Worm (Caenorhabditis elegans) whole organism, L1 larva: ENCODE data around the gene F41G3.6.

Experiments used
- C16A3.4 ChIP-seq: fragments of 150-350 bp; optimal IDR thresholded peaks from 2 replicates; lab custom pipeline; 2014; ENCODE audit warnings: missing biosample characterization, missing genetic modification characterization
- aha-1 ChIP-seq: fragments of 150-350 bp; optimal IDR thresholded peaks from 2 replicates; lab custom pipeline; 2014; ENCODE audit warnings: missing biosample characterization, missing genetic modification characterization
- ama-1 ChIP-seq: fragments of 150-350 bp; optimal IDR thresholded peaks from 2 replicates; lab custom pipeline; 2014
- ceh-8 ChIP-seq: fragments of 200-800 bp; sonication (Bioruptor generic); optimal IDR thresholded peaks from 2 replicates; lab custom pipeline; 2018; ENCODE audit warnings: mild to moderate bottlenecking, missing genetic modification characterization, moderate library complexity, missing compliant biosample characterization
- ceh-82 ChIP-seq, 3 experiments: fragments of 150-350 bp in 1 of 3; sonication (generic microtip) in 2 of 3; optimal IDR thresholded peaks; 2 replicates each; lab custom pipeline; 2014 to 2017; ENCODE audit warnings: missing biosample characterization in 3 of 3, missing genetic modification characterization in 3 of 3
- ceh-90 ChIP-seq: sonication (generic microtip); optimal IDR thresholded peaks from 2 replicates; lab custom pipeline; 2016; ENCODE audit warnings: missing genetic modification characterization, missing compliant biosample characterization
- ces-1 ChIP-seq: fragments of 150-350 bp; optimal IDR thresholded peaks from 2 replicates; lab custom pipeline; 2014; ENCODE audit warnings: missing biosample characterization, missing genetic modification reagents, missing genetic modification characterization
- efl-1 ChIP-seq, 4 experiments: fragments of 150-350 bp; optimal IDR thresholded peaks in 3 of 4; peaks in 1 of 4; 1 replicate in 1 of 4; 2 replicates in 3 of 4; lab custom pipeline; 2014; ENCODE audit warnings: missing biosample characterization in 2 of 4, missing genetic modification characterization in 2 of 4, missing genetic modification reagents in 2 of 4
- efl-3 ChIP-seq: fragments of 200-800 bp; sonication (Bioruptor generic); optimal IDR thresholded peaks from 2 replicates; lab custom pipeline; 2018; ENCODE audit warnings: mild to moderate bottlenecking, missing genetic modification characterization, missing compliant biosample characterization
- egl-13 ChIP-seq: sonication (generic microtip); optimal IDR thresholded peaks from 2 replicates; lab custom pipeline; 2016; ENCODE audit warnings: missing genotype, missing genetic modification reagents, missing genetic modification characterization, missing compliant biosample characterization
- ets-5 ChIP-seq: fragments of 200-800 bp; sonication (Bioruptor generic); IDR thresholded peaks from 2 replicates; pipeline ENCODE4 v1.3.6; 2022; ENCODE audit warnings: missing genetic modification characterization, missing compliant biosample characterization
- fkh-10 ChIP-seq: sonication (generic microtip); optimal IDR thresholded peaks from 2 replicates; lab custom pipeline; 2017; ENCODE audit warnings: missing biosample characterization, missing genetic modification reagents, missing genetic modification characterization
- fkh-4 ChIP-seq: sonication (generic microtip); optimal IDR thresholded peaks from 2 replicates; lab custom pipeline; 2016; ENCODE audit warnings: missing compliant biosample characterization, missing genetic modification characterization, borderline replicate concordance
- fkh-8 ChIP-seq: sonication (generic microtip); optimal IDR thresholded peaks from 2 replicates; lab custom pipeline; 2016; ENCODE audit warnings: mild to moderate bottlenecking, missing genetic modification characterization, missing compliant biosample characterization
- grh-1 ChIP-seq: fragments of 200-800 bp; sonication (Bioruptor generic); IDR thresholded peaks from 2 replicates; pipeline ENCODE4 v1.3.6; 2022; ENCODE audit warnings: missing genetic modification reagents, missing genetic modification characterization, missing compliant biosample characterization
- hlh-17 ChIP-seq: fragments of 200-800 bp; sonication (Bioruptor generic); optimal IDR thresholded peaks from 2 replicates; lab custom pipeline; 2018; ENCODE audit warnings: missing genetic modification characterization, mild to moderate bottlenecking, missing compliant biosample characterization, moderate library complexity, borderline replicate concordance
- hlh-4 ChIP-seq: sonication (generic microtip); optimal IDR thresholded peaks from 2 replicates; lab custom pipeline; 2016; ENCODE audit warnings: mild to moderate bottlenecking, missing genetic modification characterization, missing compliant biosample characterization
- isw-1 ChIP-seq: fragments of 200-800 bp; sonication (Bioruptor generic); IDR thresholded peaks from 2 replicates; pipeline ENCODE4 v1.3.6; 2022; ENCODE audit warnings: missing genetic modification characterization, missing compliant biosample characterization
- lin-14 ChIP-seq: fragments of 200-800 bp; sonication (Bioruptor generic); optimal IDR thresholded peaks from 2 replicates; lab custom pipeline; 2018; ENCODE audit warnings: mild to moderate bottlenecking, missing genetic modification characterization, moderate library complexity, missing compliant biosample characterization
- lir-3 ChIP-seq: sonication (generic microtip); optimal IDR thresholded peaks from 2 replicates; lab custom pipeline; 2016; ENCODE audit warnings: mild to moderate bottlenecking, missing genetic modification characterization, moderate library complexity, missing compliant biosample characterization; ENCODE audit not compliant: poor library complexity
- lsy-2 ChIP-seq, 2 experiments: fragments of 150-350 bp; optimal IDR thresholded peaks; 2 replicates each; lab custom pipeline; 2014; ENCODE audit warnings: missing biosample characterization in 2 of 2, missing genetic modification characterization in 2 of 2
- mab-9 ChIP-seq: fragments of 200-800 bp; sonication (Bioruptor generic); IDR thresholded peaks from 2 replicates; pipeline ENCODE4 v1.3.6; 2022; ENCODE audit warnings: missing genetic modification reagents, missing genetic modification characterization, missing compliant biosample characterization
- mef-2 ChIP-seq: fragments of 150-350 bp; optimal IDR thresholded peaks from 2 replicates; lab custom pipeline; 2014; ENCODE audit warnings: missing biosample characterization, missing genetic modification characterization
- mep-1 ChIP-seq: fragments of 150-350 bp; optimal IDR thresholded peaks from 2 replicates; lab custom pipeline; 2014; ENCODE audit warnings: missing biosample characterization, missing genetic modification characterization
- nhr-11 ChIP-seq: fragments of 150-350 bp; optimal IDR thresholded peaks from 2 replicates; lab custom pipeline; 2014; ENCODE audit warnings: missing biosample characterization, missing genetic modification characterization
- nhr-12 ChIP-seq: sonication (generic microtip); optimal IDR thresholded peaks from 2 replicates; lab custom pipeline; 2017; ENCODE audit warnings: missing biosample characterization, missing genetic modification characterization
- nhr-20 ChIP-seq: sonication (generic microtip); optimal IDR thresholded peaks from 2 replicates; lab custom pipeline; 2016; ENCODE audit warnings: mild to moderate bottlenecking, missing genetic modification characterization, missing compliant biosample characterization
- nhr-237 ChIP-seq: fragments of 150-350 bp; optimal IDR thresholded peaks from 2 replicates; lab custom pipeline; 2014; ENCODE audit warnings: missing biosample characterization, missing genetic modification characterization
- nhr-28 ChIP-seq: fragments of 150-350 bp; optimal IDR thresholded peaks from 2 replicates; lab custom pipeline; 2014; ENCODE audit warnings: missing biosample characterization, missing genetic modification characterization
- nhr-71 ChIP-seq: sonication (generic microtip); optimal IDR thresholded peaks from 2 replicates; lab custom pipeline; 2016; ENCODE audit warnings: mild to moderate bottlenecking, missing genetic modification characterization, moderate library complexity, missing compliant biosample characterization
- nhr-76 ChIP-seq: sonication (generic microtip); optimal IDR thresholded peaks from 2 replicates; lab custom pipeline; 2017; ENCODE audit warnings: missing biosample characterization, missing genetic modification characterization
- nhr-90 ChIP-seq: sonication (generic microtip); optimal IDR thresholded peaks from 2 replicates; lab custom pipeline; 2016; ENCODE audit warnings: mild to moderate bottlenecking, missing genetic modification characterization, missing compliant biosample characterization; ENCODE audit not compliant: poor library complexity
- pax-3 ChIP-seq: fragments of 200-800 bp; sonication (Bioruptor generic); optimal IDR thresholded peaks from 2 replicates; lab custom pipeline; 2018; ENCODE audit warnings: mild to moderate bottlenecking, missing genetic modification characterization, moderate library complexity, missing compliant biosample characterization
- sox-4 ChIP-seq: sonication (generic microtip); optimal IDR thresholded peaks from 2 replicates; lab custom pipeline; 2016; ENCODE audit warnings: missing genetic modification characterization, missing compliant biosample characterization
- swsn-7 ChIP-seq: sonication (generic microtip); optimal IDR thresholded peaks from 2 replicates; lab custom pipeline; 2016; ENCODE audit warnings: missing genetic modification characterization, missing compliant biosample characterization
- tbx-2 ChIP-seq: sonication (generic microtip); optimal IDR thresholded peaks from 2 replicates; lab custom pipeline; 2016; ENCODE audit warnings: missing genetic modification characterization, missing compliant biosample characterization
- tlp-1 ChIP-seq: fragments of 150-350 bp; optimal IDR thresholded peaks from 2 replicates; lab custom pipeline; 2014; ENCODE audit warnings: missing biosample characterization, missing genetic modification characterization
- unc-130 ChIP-seq: fragments of 150-350 bp; optimal IDR thresholded peaks from 2 replicates; lab custom pipeline; 2017; ENCODE audit warnings: missing biosample characterization, missing genetic modification characterization, inconsistent platforms
- unc-62 ChIP-seq: fragments of 150-350 bp; optimal IDR thresholded peaks from 2 replicates; lab custom pipeline; 2014; ENCODE audit warnings: missing biosample characterization, missing genetic modification reagents, missing genetic modification characterization
- xbp-1 ChIP-seq: sonication (generic microtip); optimal IDR thresholded peaks from 2 replicates; lab custom pipeline; 2016; ENCODE audit warnings: missing genetic modification characterization, missing compliant biosample characterization
- zip-4 ChIP-seq: fragments of 200-800 bp; sonication (Bioruptor generic); optimal IDR thresholded peaks from 2 replicates; lab custom pipeline; 2018; ENCODE audit warnings: mild to moderate bottlenecking, missing genetic modification characterization, moderate library complexity, missing compliant biosample characterization

Gene F41G3.6

DNA sequence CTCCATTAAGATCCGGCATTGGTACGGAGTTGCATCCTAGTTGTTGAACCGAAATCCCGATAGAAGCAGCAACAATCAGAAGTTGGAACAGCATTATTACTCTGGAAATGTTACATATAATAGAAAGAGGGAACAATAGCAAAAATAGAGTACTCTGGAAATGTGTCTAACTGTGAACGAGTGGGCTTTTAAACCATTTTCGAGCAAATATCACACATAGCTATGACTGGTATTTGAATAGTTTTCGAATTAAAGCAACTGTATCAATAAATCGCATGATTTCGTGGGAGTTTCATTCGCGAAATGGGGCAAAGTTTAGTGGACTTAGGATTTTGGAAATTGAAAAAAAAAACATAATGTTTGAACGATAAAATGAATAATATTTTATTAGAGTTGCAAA is 6.7 kb downstream of the F41G3.6 start, which contains the start of gene F41G3.10:
TSS of gene F41G3.10 (minus strand) at position 101 of the 400 bp plus-strand sequence.
- TF ChIP-seq xbp-1 (tag; lab: Kevin White, UChicago) (no peak), ceh-90 (tag; lab: Kevin White, UChicago) (no peak), lin-14 (GFP tag; lab: Kevin White, UChicago) (no peak), sox-4 (no peak), ces-1 (no peak)

DNA sequence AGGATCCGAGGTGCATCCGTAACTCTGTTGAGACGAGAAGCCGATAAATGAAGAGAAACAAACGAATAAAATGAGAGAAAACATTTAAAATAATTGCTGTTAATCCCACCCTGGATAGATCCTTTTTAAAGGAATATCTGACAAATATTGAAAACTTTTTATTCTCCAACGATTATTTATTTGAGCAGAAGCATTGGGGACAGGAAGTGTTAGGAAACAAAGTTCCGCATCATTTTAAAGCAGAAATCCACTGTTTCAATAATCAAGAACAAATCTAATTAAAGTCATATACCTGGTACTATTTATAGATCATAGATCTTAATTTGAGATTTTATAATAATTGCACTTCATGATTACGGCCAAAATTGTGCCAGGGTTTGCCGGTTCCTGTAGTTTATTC is 8.2 kb downstream of the F41G3.6 start, which contains the start of gene F41G3.20:
TSS of gene F41G3.20 (minus strand) at position 101 of the 400 bp plus-strand sequence.
- no peak for TF ChIP-seq swsn-7 (tag; lab: Kevin White, UChicago)
- no peak for TF ChIP-seq ets-5 (GFP tag; lab: Robert Waterston, UW)
- TF ChIP-seq nhr-11 (tag; lab: Kevin White, UChicago): no peak
- TF ChIP-seq isw-1 (GFP tag; lab: Robert Waterston, UW): no peak
- no peak for TF ChIP-seq C16A3.4 (tag; lab: Kevin White, UChicago)
- TF ChIP-seq hlh-4 (tag; lab: Kevin White, UChicago): no peak
- TF ChIP-seq lir-3: no peak
- no peak for TF ChIP-seq ceh-82 (tag; optimal IDR thresholded peaks at IDR 0.05; lab: Kevin White, UChicago)
- no peak for TF ChIP-seq fkh-4
- TF ChIP-seq nhr-20 (tag; lab: Kevin White, UChicago): no peak
- TF ChIP-seq efl-1 (optimal IDR thresholded peaks at IDR 0.05; lab: Kevin White, UChicago): no peak
- no peak for TF ChIP-seq efl-1 (GFP tag; optimal IDR thresholded peaks at IDR 0.05 in 1 of 2; lab: Kevin White, UChicago)
- no peak for TF ChIP-seq ama-1 (lab: Kevin White, UChicago)
- TF ChIP-seq nhr-76: no peak
- no peak for TF ChIP-seq xbp-1 (tag; lab: Kevin White, UChicago)
- no peak for TF ChIP-seq zip-4 (GFP tag; lab: Kevin White, UChicago)
- no peak for TF ChIP-seq aha-1 (tag; lab: Kevin White, UChicago)
- no peak for TF ChIP-seq pax-3 (tag; lab: Kevin White, UChicago)
- TF ChIP-seq tbx-2 (tag; lab: Kevin White, UChicago): no peak
- TF ChIP-seq nhr-28 (tag; lab: Kevin White, UChicago): no peak

DNA sequence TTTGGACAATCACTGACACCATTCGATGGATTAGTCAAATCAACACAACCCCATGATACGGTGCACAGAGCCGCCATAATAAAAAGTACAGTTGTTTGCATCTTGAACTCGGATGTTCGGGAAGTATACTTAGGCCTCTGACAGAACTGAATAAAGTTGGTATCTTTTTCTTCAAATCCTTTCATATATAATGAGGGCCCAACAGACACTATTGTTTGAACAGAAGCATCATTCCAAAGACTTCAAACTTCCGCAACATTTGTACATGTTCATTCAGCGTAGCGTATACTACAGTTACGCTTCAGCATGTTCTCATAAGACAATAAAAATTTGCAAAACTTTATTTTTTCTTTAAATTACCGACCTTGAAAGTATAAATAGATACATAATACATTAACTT is 9.3 kb downstream of the F41G3.6 start, which contains the start of gene F41G3.19:
TSS of gene F41G3.19 (minus strand) at position 101 of the 400 bp plus-strand sequence.
- TF ChIP-seq unc-130: no peak
- TF ChIP-seq hlh-17: no peak
- no peak for TF ChIP-seq nhr-11 (tag; lab: Kevin White, UChicago)
- TF ChIP-seq tlp-1 (tag; lab: Kevin White, UChicago): no peak
- TF ChIP-seq efl-1 (optimal IDR thresholded peaks at IDR 0.05; lab: Kevin White, UChicago): no peak
- TF ChIP-seq efl-1 (GFP tag; optimal IDR thresholded peaks at IDR 0.05 in 1 of 2; lab: Kevin White, UChicago): no peak
- no peak for TF ChIP-seq nhr-12 (tag; lab: Kevin White, UChicago)
- no peak for TF ChIP-seq nhr-90 (tag; lab: Kevin White, UChicago)
- TF ChIP-seq swsn-7 (tag; lab: Kevin White, UChicago): no peak
- TF ChIP-seq grh-1 (GFP tag; lab: Robert Waterston, UW): no peak
- no peak for TF ChIP-seq ceh-8 (GFP tag; lab: Kevin White, UChicago)
- TF ChIP-seq mab-9: no peak
- TF ChIP-seq fkh-8 (tag; lab: Kevin White, UChicago): no peak
- no peak for TF ChIP-seq nhr-71 (tag; lab: Kevin White, UChicago)

DNA sequence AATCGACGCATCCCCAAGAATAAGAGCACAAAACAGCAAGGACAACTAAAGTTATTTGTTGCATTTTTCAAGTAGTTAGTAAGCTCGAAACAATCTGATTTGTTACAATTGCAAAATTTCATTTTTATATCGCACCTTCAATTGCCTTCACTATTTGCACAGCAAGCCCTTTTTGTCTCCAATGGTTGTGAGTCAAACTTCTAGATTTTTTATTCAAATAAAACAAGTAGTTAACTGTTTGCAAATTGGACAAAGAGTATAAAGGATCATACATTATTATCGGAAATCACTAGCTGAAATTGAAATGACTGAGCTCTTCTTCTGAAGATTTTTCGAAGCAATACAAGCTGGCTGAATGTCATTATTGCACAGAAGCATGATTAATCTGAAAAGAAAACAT is 10.1 kb downstream of the F41G3.6 start, which contains the start of gene F41G3.21:
TSS of gene F41G3.21 (minus strand) at position 101 of the 400 bp plus-strand sequence.
- TF ChIP-seq lsy-2 (tag; optimal IDR thresholded peaks at IDR 0.05; lab: Kevin White, UChicago): no peak
- TF ChIP-seq fkh-10 (GFP tag; lab: Kevin White, UChicago): no peak
- TF ChIP-seq egl-13: no peak
- TF ChIP-seq unc-62 (GFP tag; lab: Kevin White, UChicago): no peak
- TF ChIP-seq efl-3 (GFP tag; lab: Kevin White, UChicago): no peak
- no peak for TF ChIP-seq nhr-237 (tag; lab: Kevin White, UChicago)
- no peak for TF ChIP-seq mep-1 (tag; lab: Kevin White, UChicago)
- no peak for TF ChIP-seq mef-2 (tag; lab: Kevin White, UChicago)
- TF ChIP-seq tbx-2 (tag; lab: Kevin White, UChicago): no peak
